Fruit fly (Drosophila melanogaster) whole organism, wandering third instar larva: ENCODE results near the gene topi.

Experiments used
- Abd-B ChIP-seq: fragments of >200 bp; optimal IDR thresholded peaks from 2 replicates; lab custom pipeline; 2017; ENCODE audit warnings: missing biosample characterization, missing genetic modification characterization
- CG32264 ChIP-seq: fragments of 200-800 bp; sonication (Bioruptor generic); optimal IDR thresholded peaks from 2 replicates; lab custom pipeline; 2016; ENCODE audit warnings: missing biosample characterization, missing genetic modification characterization
- CG9705 ChIP-seq: fragments of 200-800 bp; sonication (Bioruptor generic); optimal IDR thresholded peaks from 2 replicates; lab custom pipeline; 2018; ENCODE audit warnings: missing biosample characterization, mild to moderate bottlenecking, missing genetic modification characterization
- CrebA ChIP-seq: fragments of 200-800 bp; sonication (Bioruptor generic); optimal IDR thresholded peaks from 2 replicates; lab custom pipeline; 2016; ENCODE audit warnings: missing biosample characterization, mild to moderate bottlenecking, missing genetic modification characterization, borderline replicate concordance
- Dfd ChIP-seq: fragments of >200 bp; optimal IDR thresholded peaks from 2 replicates; lab custom pipeline; 2017; ENCODE audit warnings: missing biosample characterization, missing genetic modification characterization
- Dif ChIP-seq: fragments of 200-275, 200-300 bp; sonication (Bioruptor generic); optimal IDR thresholded peaks from 2 replicates; lab custom pipeline; 2018; ENCODE audit warnings: missing biosample characterization, missing genetic modification characterization; ENCODE audit not compliant: partially characterized antibody
- GATAd ChIP-seq: sonication (Bioruptor generic); optimal IDR thresholded peaks from 2 replicates; lab custom pipeline; 2016; ENCODE audit warnings: missing biosample characterization, missing genetic modification characterization
- HLH106 ChIP-seq: fragments of 200-800 bp; optimal IDR thresholded peaks from 3 replicates; lab custom pipeline; 2019; ENCODE audit warnings: missing biosample characterization, mild to moderate bottlenecking, missing genetic modification characterization, moderate library complexity
- Hnf4 ChIP-seq: fragments of 200-800 bp; sonication (Bioruptor generic); optimal IDR thresholded peaks from 2 replicates; lab custom pipeline; 2016; ENCODE audit warnings: missing biosample characterization, mild to moderate bottlenecking, missing genetic modification characterization
- Hr78 ChIP-seq: fragments of >200 bp; optimal IDR thresholded peaks from 2 replicates; lab custom pipeline; 2017; ENCODE audit warnings: missing biosample characterization, missing genetic modification characterization
- Hr83 ChIP-seq: fragments of 200-300 bp; sonication (Bioruptor generic); optimal IDR thresholded peaks from 2 replicates; lab custom pipeline; 2016; ENCODE audit warnings: missing biosample characterization, mild to moderate bottlenecking, missing genetic modification characterization, moderate library complexity; ENCODE audit not compliant: poor library complexity, severe bottlenecking
- Jra ChIP-seq: sonication (Bioruptor generic); optimal IDR thresholded peaks from 2 replicates; lab custom pipeline; 2016; ENCODE audit warnings: missing biosample characterization, missing genetic modification characterization
- Mio ChIP-seq: sonication (Bioruptor generic); optimal IDR thresholded peaks from 2 replicates; lab custom pipeline; 2016; ENCODE audit warnings: missing biosample characterization, missing genetic modification characterization
- Myc ChIP-seq: fragments of >200 bp; optimal IDR thresholded peaks from 2 replicates; lab custom pipeline; 2017
- N ChIP-seq: fragments of >200 bp; optimal IDR thresholded peaks from 2 replicates; lab custom pipeline; 2018; ENCODE audit warnings: missing biosample characterization, missing external identifiers, missing genetic modification characterization
- OdsH ChIP-seq: fragments of 200-800 bp; sonication (Bioruptor generic); optimal IDR thresholded peaks from 2 replicates; lab custom pipeline; 2016; ENCODE audit warnings: missing biosample characterization, mild to moderate bottlenecking, missing genetic modification characterization
- Rel ChIP-seq, 2 experiments: fragments of 200-800 bp; sonication (Bioruptor generic) in 1 of 2; optimal IDR thresholded peaks; 2 replicates in 1 of 2; 3 replicates in 1 of 2; lab custom pipeline; 2016 to 2019; ENCODE audit warnings: mild to moderate bottlenecking in 2 of 2, missing biosample characterization in 2 of 2, missing genetic modification characterization in 2 of 2, moderate library complexity in 1 of 2
- Sp1 ChIP-seq: fragments of 200-800 bp; sonication (Bioruptor generic); optimal IDR thresholded peaks from 3 replicates; lab custom pipeline; 2019; ENCODE audit warnings: missing biosample characterization, mild to moderate bottlenecking, missing genetic modification characterization, moderate library complexity
- Vsx2 ChIP-seq: fragments of 200-300, 225-300 bp; sonication (Bioruptor generic); optimal IDR thresholded peaks from 2 replicates; lab custom pipeline; 2018; ENCODE audit warnings: missing biosample characterization, missing genetic modification characterization; ENCODE audit not compliant: partially characterized antibody
- br ChIP-seq: fragments of 200-800 bp; sonication (Bioruptor generic); optimal IDR thresholded peaks from 2 replicates; lab custom pipeline; 2016; ENCODE audit warnings: missing biosample characterization, missing genetic modification characterization
- brk ChIP-seq: fragments of 200-800 bp; sonication (Bioruptor generic); optimal IDR thresholded peaks from 2 replicates; lab custom pipeline; 2016; ENCODE audit warnings: missing biosample characterization, mild to moderate bottlenecking, missing genetic modification characterization
- dl ChIP-seq, 2 experiments: fragments of 175-275, 200-275 bp in 1 of 2; fragments of 200-275 bp in 1 of 2; sonication (Bioruptor generic); optimal IDR thresholded peaks; lab custom pipeline; 2018; ENCODE audit warnings: mild to moderate bottlenecking in 2 of 2, missing biosample characterization in 2 of 2, missing genetic modification characterization in 2 of 2, moderate library complexity in 2 of 2; ENCODE audit not compliant: partially characterized antibody in 2 of 2, insufficient read depth in 1 of 2
- dmrt93B ChIP-seq: fragments of 200-800 bp; sonication (Bioruptor generic); optimal IDR thresholded peaks from 2 replicates; lab custom pipeline; 2018; ENCODE audit warnings: missing biosample characterization, mild to moderate bottlenecking, missing genetic modification characterization
- foxo ChIP-seq, 2 experiments: fragments of 200-800 bp; sonication (Bioruptor generic); optimal IDR thresholded peaks; 2 replicates in 1 of 2; 3 replicates in 1 of 2; lab custom pipeline; 2016 to 2017; ENCODE audit warnings: missing biosample characterization in 2 of 2, missing genetic modification characterization in 2 of 2
- fru ChIP-seq: fragments of 200-800 bp; sonication (Bioruptor generic); optimal IDR thresholded peaks from 3 replicates; lab custom pipeline; 2016; ENCODE audit warnings: missing biosample characterization, mild to moderate bottlenecking, missing genetic modification characterization
- h ChIP-seq: fragments of 200-800 bp; sonication (Bioruptor generic); optimal IDR thresholded peaks from 3 replicates; lab custom pipeline; 2016; ENCODE audit warnings: missing biosample characterization, mild to moderate bottlenecking, missing genetic modification characterization
- jim ChIP-seq: fragments of 175-275, 200-325 bp; sonication (Bioruptor generic); optimal IDR thresholded peaks from 2 replicates; lab custom pipeline; 2016; ENCODE audit warnings: missing biosample characterization, mild to moderate bottlenecking, missing genetic modification characterization
- pan ChIP-seq: fragments of >200 bp; optimal IDR thresholded peaks from 2 replicates; lab custom pipeline; 2017
- psq ChIP-seq: fragments of 200-800 bp; sonication (Bioruptor generic); optimal IDR thresholded peaks from 3 replicates; lab custom pipeline; 2017; ENCODE audit warnings: missing biosample characterization, mild to moderate bottlenecking, missing genetic modification characterization, moderate library complexity
- rgr ChIP-seq: fragments of 200-800 bp; sonication (Bioruptor generic); optimal IDR thresholded peaks from 3 replicates; lab custom pipeline; 2016; ENCODE audit warnings: missing biosample characterization, mild to moderate bottlenecking, missing genetic modification characterization
- sage ChIP-seq: fragments of 200-800 bp; sonication (Bioruptor generic); optimal IDR thresholded peaks from 2 replicates; lab custom pipeline; 2016; ENCODE audit warnings: missing biosample characterization, mild to moderate bottlenecking, missing genetic modification characterization
- sv ChIP-seq: fragments of 200-800 bp; sonication (Bioruptor generic); optimal IDR thresholded peaks from 3 replicates; lab custom pipeline; 2016; ENCODE audit warnings: missing biosample characterization, missing genetic modification characterization
- tai ChIP-seq: sonication (Bioruptor generic); optimal IDR thresholded peaks from 2 replicates; lab custom pipeline; 2016; ENCODE audit warnings: missing biosample characterization, missing genetic modification characterization
- usp ChIP-seq: fragments of >200 bp; optimal IDR thresholded peaks from 2 replicates; lab custom pipeline; 2017; ENCODE audit warnings: missing biosample characterization, missing genetic modification characterization
- woc ChIP-seq: sonication (Bioruptor generic); optimal IDR thresholded peaks from 2 replicates; lab custom pipeline; 2016; ENCODE audit warnings: missing biosample characterization, mild to moderate bottlenecking, missing genetic modification characterization

Gene topi

dm6 chr3R:9759360-9760191 lies 15.3 kb upstream of the topi start, which contains the start of gene Mpi:
Gene Mpi, plus strand, starts transcription at chr3R:9759622.
- TF ChIP-seq OdsH (GFP tag; lab: Kevin White, UChicago) (peak; percentile 20), Myc (peak; percentile 79), Jra (GFP tag; lab: Kevin White, UChicago) (no peak)
- TF ChIP-seq, all 38 proteins: peak for 2

dm6 chr3R:9762955-9763931 lies 11.7 kb upstream of the topi start, which contains the start of the genes Snap24 and CG8478:
Gene Snap24, minus strand, starts transcription at chr3R:9763150.
Gene CG8478, plus strand, starts transcription at chr3R:9763650.
- TF ChIP-seq woc (no peak), dl (GFP tag; optimal IDR thresholded peaks at IDR 0.05; lab: Kevin White, UChicago; ENCODE audit: insufficient read depth in 1 of 2, partially characterized antibody in 2 of 2) (no peak), sage (GFP tag; lab: Kevin White, UChicago) (no peak), psq (GFP tag; lab: Kevin White, UChicago) (no peak), Jra (GFP tag; lab: Kevin White, UChicago) (peak; percentile 64), h (GFP tag; lab: Kevin White, UChicago) (no peak), usp (GFP tag; lab: Kevin White, UChicago) (no peak), Hr83 (GFP tag; lab: Kevin White, UChicago) (no peak), Rel (GFP tag; optimal IDR thresholded peaks at IDR 0.05; lab: Kevin White, UChicago) (no peak), Rel (tag; optimal IDR thresholded peaks at IDR 0.05; lab: Kevin White, UChicago) (peak; percentile 31), GATAd (no peak), jim (GFP tag; lab: Kevin White, UChicago) (no peak), Dif (GFP tag; lab: Kevin White, UChicago) (no peak), Mio (GFP tag; lab: Kevin White, UChicago) (no peak), Abd-B (no peak), N (GFP tag; lab: Kevin White, UChicago) (peak; percentile 8), CrebA (no peak), Myc (peak; percentile 2)

- TF ChIP-seq sv (GFP tag; lab: Kevin White, UChicago) = peak; percentile 32
- TF ChIP-seq N (GFP tag; lab: Kevin White, UChicago) = no peak
- TF ChIP-seq Sp1 (GFP tag; lab: Kevin White, UChicago) = peak; percentile 50
- peak; percentile 70 for TF ChIP-seq fru (GFP tag; lab: Kevin White, UChicago)
- peak; percentile 22 for TF ChIP-seq CG32264 (GFP tag; lab: Kevin White, UChicago)
- TF ChIP-seq Hnf4 (GFP tag; lab: Kevin White, UChicago) = peak; percentile 88
- peak; percentile 54 for TF ChIP-seq HLH106 (tag; lab: Kevin White, UChicago)
- no peak for TF ChIP-seq GATAd
- no peak for TF ChIP-seq dmrt93B (GFP tag; lab: Kevin White, UChicago)
- TF ChIP-seq Dfd (GFP tag; lab: Kevin White, UChicago) = no peak
- peak; percentile 88 for TF ChIP-seq rgr
- TF ChIP-seq woc = peak; percentile 60
- TF ChIP-seq Dif (GFP tag; lab: Kevin White, UChicago) = peak; percentile 42
- TF ChIP-seq brk (GFP tag; lab: Kevin White, UChicago) = no peak
- TF ChIP-seq jim (GFP tag; lab: Kevin White, UChicago) = peak; percentile 30
- TF ChIP-seq sage (GFP tag; lab: Kevin White, UChicago) = no peak
- TF ChIP-seq Abd-B = no peak
- peak; percentile 80 for TF ChIP-seq br (GFP tag; lab: Kevin White, UChicago)
- TF ChIP-seq h (GFP tag; lab: Kevin White, UChicago) = peak; percentile 84
- TF ChIP-seq pan = no peak
- TF ChIP-seq Vsx2 (GFP tag; lab: Kevin White, UChicago) = no peak
- TF ChIP-seq Jra (GFP tag; lab: Kevin White, UChicago) = peak; percentile 80
- TF ChIP-seq Myc = peak; percentile 3
- no peak for TF ChIP-seq CrebA
- TF ChIP-seq dl (GFP tag; optimal IDR thresholded peaks at IDR 0.05; lab: Kevin White, UChicago; ENCODE audit: insufficient read depth in 1 of 2, partially characterized antibody in 2 of 2) = peak in 1 of 2 experiments; percentile 22
- TF ChIP-seq Rel (GFP tag; optimal IDR thresholded peaks at IDR 0.05; lab: Kevin White, UChicago) = no peak
- TF ChIP-seq Rel (tag; optimal IDR thresholded peaks at IDR 0.05; lab: Kevin White, UChicago) = peak; percentile 77
- TF ChIP-seq psq (GFP tag; lab: Kevin White, UChicago) = peak; percentile 50
- peak; percentile 62 for TF ChIP-seq CG9705
- TF ChIP-seq foxo (GFP tag; optimal IDR thresholded peaks at IDR 0.05; lab: Kevin White, UChicago) = peak in 1 of 2 experiments; percentile 84
- no peak for TF ChIP-seq tai (GFP tag; lab: Kevin White, UChicago)
- peak; percentile 71 for TF ChIP-seq OdsH (GFP tag; lab: Kevin White, UChicago)
- TF ChIP-seq Mio (GFP tag; lab: Kevin White, UChicago) = peak; percentile 31
- TF ChIP-seq Hr78 = no peak
- TF ChIP-seq usp (GFP tag; lab: Kevin White, UChicago) = no peak
These were observed 7.0 kb upstream of the topi start, which contains the start of gene Naa80 for dm6 chr3R:9767620-9768592. Gene Naa80, plus strand, starts transcription at chr3R:9767834.
